Worm (Caenorhabditis elegans) whole organism, L1 larva: Measurements from ENCODE around the gene msp-38.

Source experiments
- C04F5.9 ChIP-seq: sonication (generic microtip); optimal IDR thresholded peaks from 2 replicates; lab custom pipeline; 2016; ENCODE audit warnings: missing genetic modification characterization, missing compliant biosample characterization
- C16A3.4 ChIP-seq: fragments of 150-350 bp; optimal IDR thresholded peaks from 2 replicates; lab custom pipeline; 2014; ENCODE audit warnings: missing biosample characterization, missing genetic modification characterization
- C34B4.2 ChIP-seq: sonication (generic microtip); optimal IDR thresholded peaks from 2 replicates; lab custom pipeline; 2017; ENCODE audit warnings: mild to moderate bottlenecking, missing genetic modification characterization, missing compliant biosample characterization
- F16B12.6 ChIP-seq: fragments of 150-350 bp; optimal IDR thresholded peaks from 2 replicates; lab custom pipeline; 2014; ENCODE audit warnings: missing biosample characterization, missing genetic modification characterization
- Y116A8C.19 ChIP-seq: sonication (generic microtip); optimal IDR thresholded peaks from 2 replicates; lab custom pipeline; 2016; ENCODE audit warnings: missing compliant biosample characterization, missing genetic modification characterization, borderline replicate concordance
- aly-2 ChIP-seq: fragments of 150-350 bp; optimal IDR thresholded peaks from 2 replicates; lab custom pipeline; 2014; ENCODE audit warnings: missing biosample characterization, missing genetic modification characterization
- ceh-63 ChIP-seq: fragments of 200-800 bp; sonication (Bioruptor generic); optimal IDR thresholded peaks from 2 replicates; lab custom pipeline; 2018; ENCODE audit warnings: mild to moderate bottlenecking, missing genetic modification characterization, missing compliant biosample characterization
- ceh-88 ChIP-seq: fragments of 200-800 bp; sonication (Bioruptor generic); IDR thresholded peaks from 2 replicates; pipeline ENCODE4 v1.3.6; 2022; ENCODE audit warnings: missing genetic modification characterization, missing compliant biosample characterization
- ces-1 ChIP-seq: fragments of 150-350 bp; optimal IDR thresholded peaks from 2 replicates; lab custom pipeline; 2014; ENCODE audit warnings: missing biosample characterization, missing genetic modification reagents, missing genetic modification characterization
- dsc-1 ChIP-seq: sonication (generic microtip); optimal IDR thresholded peaks from 2 replicates; lab custom pipeline; 2016; ENCODE audit warnings: mild to moderate bottlenecking, missing genetic modification characterization, missing compliant biosample characterization
- efl-3 ChIP-seq: fragments of 200-800 bp; sonication (Bioruptor generic); optimal IDR thresholded peaks from 2 replicates; lab custom pipeline; 2018; ENCODE audit warnings: mild to moderate bottlenecking, missing genetic modification characterization, missing compliant biosample characterization
- egl-13 ChIP-seq: sonication (generic microtip); optimal IDR thresholded peaks from 2 replicates; lab custom pipeline; 2016; ENCODE audit warnings: missing genotype, missing genetic modification reagents, missing genetic modification characterization, missing compliant biosample characterization
- egl-27 ChIP-seq, 2 experiments: fragments of 150-350 bp in 1 of 2; sonication (generic microtip); optimal IDR thresholded peaks; 3 replicates each; lab custom pipeline; 2017 to 2018; ENCODE audit warnings: missing biosample characterization in 2 of 2, missing genetic modification characterization in 2 of 2, missing genetic modification reagents in 2 of 2
- elt-2 ChIP-seq: sonication (generic microtip); optimal IDR thresholded peaks from 2 replicates; lab custom pipeline; 2016; ENCODE audit warnings: missing genetic modification characterization, mild to moderate bottlenecking, inconsistent platforms, missing compliant biosample characterization, missing genetic modification reagents
- ets-5 ChIP-seq: fragments of 200-800 bp; sonication (Bioruptor generic); IDR thresholded peaks from 2 replicates; pipeline ENCODE4 v1.3.6; 2022; ENCODE audit warnings: missing genetic modification characterization, missing compliant biosample characterization
- fkh-10 ChIP-seq: sonication (generic microtip); optimal IDR thresholded peaks from 2 replicates; lab custom pipeline; 2017; ENCODE audit warnings: missing biosample characterization, missing genetic modification reagents, missing genetic modification characterization
- fkh-4 ChIP-seq: sonication (generic microtip); optimal IDR thresholded peaks from 2 replicates; lab custom pipeline; 2016; ENCODE audit warnings: missing compliant biosample characterization, missing genetic modification characterization, borderline replicate concordance
- fkh-8 ChIP-seq: sonication (generic microtip); optimal IDR thresholded peaks from 2 replicates; lab custom pipeline; 2016; ENCODE audit warnings: mild to moderate bottlenecking, missing genetic modification characterization, missing compliant biosample characterization
- fos-1 ChIP-seq: fragments of 150-350 bp; optimal IDR thresholded peaks from 2 replicates; lab custom pipeline; 2014; ENCODE audit warnings: missing biosample characterization, missing genetic modification characterization
- hlh-17 ChIP-seq: fragments of 200-800 bp; sonication (Bioruptor generic); optimal IDR thresholded peaks from 2 replicates; lab custom pipeline; 2018; ENCODE audit warnings: missing genetic modification characterization, mild to moderate bottlenecking, missing compliant biosample characterization, moderate library complexity, borderline replicate concordance
- hpl-2 ChIP-seq: fragments of 150-350 bp; optimal IDR thresholded peaks from 2 replicates; lab custom pipeline; 2014; ENCODE audit warnings: missing biosample characterization, missing genetic modification reagents, missing genetic modification characterization
- lin-15B ChIP-seq: fragments of 150-350 bp; sonication (generic microtip); optimal IDR thresholded peaks from 3 replicates; lab custom pipeline; 2014; ENCODE audit warnings: missing biosample characterization, missing genetic modification characterization
- mab-9 ChIP-seq: fragments of 200-800 bp; sonication (Bioruptor generic); IDR thresholded peaks from 2 replicates; pipeline ENCODE4 v1.3.6; 2022; ENCODE audit warnings: missing genetic modification reagents, missing genetic modification characterization, missing compliant biosample characterization
- mdl-1 ChIP-seq, 2 experiments: fragments of 150-350 bp; optimal IDR thresholded peaks; 2 replicates each; lab custom pipeline; 2014 to 2017; ENCODE audit warnings: missing biosample characterization in 2 of 2, missing genetic modification characterization in 2 of 2, inconsistent platforms in 1 of 2
- nhr-12 ChIP-seq: sonication (generic microtip); optimal IDR thresholded peaks from 2 replicates; lab custom pipeline; 2017; ENCODE audit warnings: missing biosample characterization, missing genetic modification characterization
- nhr-20 ChIP-seq: sonication (generic microtip); optimal IDR thresholded peaks from 2 replicates; lab custom pipeline; 2016; ENCODE audit warnings: mild to moderate bottlenecking, missing genetic modification characterization, missing compliant biosample characterization
- nhr-237 ChIP-seq: fragments of 150-350 bp; optimal IDR thresholded peaks from 2 replicates; lab custom pipeline; 2014; ENCODE audit warnings: missing biosample characterization, missing genetic modification characterization
- nhr-71 ChIP-seq: sonication (generic microtip); optimal IDR thresholded peaks from 2 replicates; lab custom pipeline; 2016; ENCODE audit warnings: mild to moderate bottlenecking, missing genetic modification characterization, moderate library complexity, missing compliant biosample characterization
- nhr-84 ChIP-seq: sonication (generic microtip); optimal IDR thresholded peaks from 2 replicates; lab custom pipeline; 2017; ENCODE audit warnings: missing biosample characterization, missing genetic modification characterization
- nhr-85 ChIP-seq: sonication (generic microtip); peaks from one replicate; lab custom pipeline; 2016; ENCODE audit warnings: missing genetic modification characterization, inconsistent platforms, missing compliant biosample characterization
- nhr-90 ChIP-seq: sonication (generic microtip); optimal IDR thresholded peaks from 2 replicates; lab custom pipeline; 2016; ENCODE audit warnings: mild to moderate bottlenecking, missing genetic modification characterization, missing compliant biosample characterization; ENCODE audit not compliant: poor library complexity
- pax-3 ChIP-seq: fragments of 200-800 bp; sonication (Bioruptor generic); optimal IDR thresholded peaks from 2 replicates; lab custom pipeline; 2018; ENCODE audit warnings: mild to moderate bottlenecking, missing genetic modification characterization, moderate library complexity, missing compliant biosample characterization
- snpc-4 ChIP-seq: fragments of 150-350 bp; optimal IDR thresholded peaks from 2 replicates; lab custom pipeline; 2014; ENCODE audit warnings: missing biosample characterization, missing genetic modification characterization
- sup-37 ChIP-seq: fragments of 200-800 bp; sonication (Bioruptor generic); optimal IDR thresholded peaks from 2 replicates; lab custom pipeline; 2018; ENCODE audit warnings: mild to moderate bottlenecking, missing genetic modification characterization, missing compliant biosample characterization
- unc-30 ChIP-seq: sonication (generic microtip); optimal IDR thresholded peaks from 2 replicates; lab custom pipeline; 2017; ENCODE audit warnings: missing biosample characterization, missing genetic modification characterization
- unc-62 ChIP-seq: fragments of 150-350 bp; optimal IDR thresholded peaks from 2 replicates; lab custom pipeline; 2014; ENCODE audit warnings: missing biosample characterization, missing genetic modification reagents, missing genetic modification characterization
- unc-98 ChIP-seq: fragments of 200-800 bp; sonication (Bioruptor generic); IDR thresholded peaks from 2 replicates; pipeline ENCODE4 v1.3.6; 2022; ENCODE audit warnings: missing genetic modification characterization, missing compliant biosample characterization
- vab-15 ChIP-seq: sonication (generic microtip); optimal IDR thresholded peaks from 2 replicates; lab custom pipeline; 2017; ENCODE audit warnings: missing genotype, mild to moderate bottlenecking, missing genetic modification characterization, missing compliant biosample characterization
- zag-1 ChIP-seq: fragments of 150-350 bp; optimal IDR thresholded peaks from 2 replicates; lab custom pipeline; 2014; ENCODE audit warnings: missing biosample characterization, missing genetic modification characterization

Gene msp-38

DNA sequence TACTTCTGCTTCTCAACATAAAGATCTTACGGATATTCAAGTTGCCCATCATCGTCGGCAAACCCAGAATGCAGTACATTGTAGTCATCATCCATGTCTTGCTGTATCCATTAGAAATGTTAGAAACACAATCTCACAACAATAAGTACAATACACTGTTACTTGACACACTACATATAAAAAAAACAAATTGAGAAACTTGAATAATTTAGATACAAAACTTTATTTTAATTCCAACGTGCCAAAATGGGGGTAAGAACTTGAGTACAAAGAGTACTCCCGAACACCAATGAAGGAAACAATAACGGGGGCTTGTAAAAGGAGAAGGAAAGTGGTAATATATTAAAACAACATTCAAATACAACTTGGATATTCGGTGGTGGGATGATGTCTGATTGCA, 17.0 kb downstream of the msp-38 start, which contains the start of gene ctf-18:
TSS of gene ctf-18 (minus strand) at position 101 of the 400 bp plus-strand sequence.
- TF ChIP-seq snpc-4 (tag; lab: Kevin White, UChicago) (no peak), F16B12.6 (tag; lab: Kevin White, UChicago) (no peak), Y116A8C.19 (tag; lab: Kevin White, UChicago) (no peak), dsc-1 (tag; lab: Kevin White, UChicago) (no peak), pax-3 (tag; lab: Kevin White, UChicago) (no peak), hpl-2 (GFP tag; lab: Kevin White, UChicago) (no peak), unc-62 (GFP tag; lab: Kevin White, UChicago) (no peak), fkh-4 (no peak), ceh-88 (no peak), mdl-1 (tag; optimal IDR thresholded peaks at IDR 0.05; lab: Kevin White, UChicago) (no peak), nhr-20 (no peak)

DNA sequence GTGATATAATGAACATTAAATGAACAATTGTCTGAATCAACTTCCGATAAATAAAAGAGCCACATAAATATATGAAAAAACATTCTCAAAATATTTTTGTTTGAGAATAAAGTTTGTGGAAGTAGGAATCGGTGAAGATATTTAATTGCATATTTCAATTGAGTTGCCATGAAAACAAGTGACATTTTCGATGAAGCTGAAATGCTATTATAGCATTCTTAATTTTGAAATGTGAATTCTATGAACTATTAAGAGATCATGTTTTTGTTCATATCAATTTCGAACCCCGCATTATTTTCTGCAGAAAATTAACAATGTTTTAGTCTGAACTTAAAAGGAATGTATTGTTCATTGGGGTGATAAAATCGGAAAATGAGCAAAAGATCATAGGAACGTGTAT, 21.3 kb downstream of the msp-38 start, which contains the start of gene irld-21:
TSS of gene irld-21 (minus strand) at position 101 of the 400 bp plus-strand sequence.
- TF ChIP-seq mdl-1 (tag; optimal IDR thresholded peaks at IDR 0.05; lab: Kevin White, UChicago): no peak
- TF ChIP-seq C04F5.9: no peak
- no peak for TF ChIP-seq fkh-10 (GFP tag; lab: Kevin White, UChicago)
- TF ChIP-seq egl-13 (tag; lab: Kevin White, UChicago): no peak
- no peak for TF ChIP-seq unc-98
- no peak for TF ChIP-seq hlh-17
- TF ChIP-seq fkh-8 (tag; lab: Kevin White, UChicago): no peak

DNA sequence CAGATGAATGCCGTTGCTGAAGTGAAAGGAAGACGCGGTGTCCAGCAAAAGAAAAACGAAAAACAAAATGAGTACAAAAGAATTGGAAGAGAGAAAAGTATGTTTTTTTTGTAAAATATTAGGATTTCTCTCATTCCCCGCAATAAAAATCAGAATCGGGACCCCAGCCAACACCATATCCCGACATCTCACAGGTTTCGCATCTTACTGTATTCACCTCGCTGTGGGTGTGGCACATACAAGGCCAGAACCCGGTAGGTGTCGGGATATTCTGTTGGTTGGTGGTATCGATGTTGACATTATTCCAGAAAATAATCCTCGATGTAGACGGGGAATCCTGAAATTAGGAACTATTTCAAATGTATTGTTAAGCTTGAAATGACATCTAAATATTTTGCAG, 26.8 kb downstream of the msp-38 start:
- TF ChIP-seq nhr-71 (tag; lab: Kevin White, UChicago): no peak
- TF ChIP-seq ets-5: no peak
- TF ChIP-seq lin-15B (tag; lab: Kevin White, UChicago): no peak
- no peak for TF ChIP-seq elt-2
- TF ChIP-seq nhr-237 (tag; lab: Kevin White, UChicago): no peak
- no peak for TF ChIP-seq zag-1 (tag; lab: Kevin White, UChicago)

DNA sequence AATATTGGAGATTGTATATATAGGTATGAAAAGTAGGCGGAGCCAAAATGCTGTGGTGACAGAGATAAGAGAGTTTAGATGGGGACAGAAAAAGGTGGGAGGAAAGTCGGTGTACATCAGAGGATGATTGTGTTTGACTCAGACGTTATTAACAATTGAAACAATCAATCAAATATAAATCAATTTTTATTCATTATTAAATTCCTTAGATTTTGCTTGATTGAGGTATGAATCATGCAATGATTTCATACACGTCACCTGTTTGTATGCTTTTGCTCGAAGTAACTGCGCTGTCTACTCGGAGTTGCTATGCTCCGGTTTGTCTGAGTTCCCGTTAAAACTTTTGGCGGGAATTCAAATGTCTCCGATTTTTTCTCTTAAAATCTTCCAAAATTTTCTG, 28.4 kb downstream of the msp-38 start, which contains the start of gene C04G2.10:
TSS of gene C04G2.10 (plus strand) at position 301 of the 400 bp plus-strand sequence.
- TF ChIP-seq nhr-12 (no peak), unc-30 (no peak), fkh-4 (no peak), C34B4.2 (tag; lab: Kevin White, UChicago) (no peak), mab-9 (GFP tag; lab: Robert Waterston, UW) (no peak)

DNA sequence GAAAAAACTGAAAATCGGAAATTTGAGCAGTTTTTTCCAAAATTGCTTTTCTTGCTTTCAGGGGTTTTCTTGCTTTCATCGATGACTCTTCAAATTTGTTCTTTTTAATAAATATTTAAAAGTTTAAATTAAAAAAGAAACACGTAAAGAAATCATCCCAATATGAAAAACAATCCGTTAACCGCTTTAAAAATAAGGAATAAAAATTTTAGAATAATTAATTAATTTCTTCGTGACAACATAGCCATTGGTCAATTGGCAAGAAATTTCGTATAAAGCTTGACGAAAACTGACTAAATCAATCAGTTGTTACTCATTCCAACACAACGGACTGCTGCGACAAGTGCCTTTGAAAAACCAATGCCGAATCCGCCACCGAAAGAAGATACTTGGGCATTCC, 31.0 kb downstream of the msp-38 start, which contains the start of gene nsph-3.2:
TSS of gene nsph-3.2 (plus strand) at position 301 of the 400 bp plus-strand sequence.
- TF ChIP-seq fos-1 (tag; lab: Kevin White, UChicago) (no peak), ceh-63 (GFP tag; lab: Kevin White, UChicago) (no peak), ces-1 (GFP tag; lab: Kevin White, UChicago) (no peak), aly-2 (tag; lab: Kevin White, UChicago) (no peak), C16A3.4 (tag; lab: Kevin White, UChicago) (no peak), nhr-85 (tag; lab: Kevin White, UChicago) (no peak), nhr-84 (no peak)

DNA sequence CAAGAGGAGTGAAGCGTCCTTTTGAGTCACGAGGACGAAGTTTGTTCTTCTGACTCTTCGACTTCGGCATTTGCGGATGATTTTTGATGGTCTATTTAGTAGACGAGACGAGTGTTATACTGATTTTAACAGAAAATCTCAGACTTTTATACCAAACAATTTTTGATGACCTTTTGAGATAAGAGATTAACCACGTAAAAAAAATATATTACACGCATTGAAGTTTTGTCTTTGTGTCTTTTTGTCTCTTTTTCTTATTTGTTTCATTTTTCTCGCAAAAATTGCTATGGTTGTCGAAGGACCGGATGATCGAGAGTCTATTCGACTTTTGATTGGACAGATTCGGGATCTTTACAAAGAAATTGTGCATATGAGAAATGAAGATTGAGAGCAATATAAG, 32.1 kb downstream of the msp-38 start, which contains the start of gene spch-1:
TSS of gene spch-1 (minus strand) at position 101 of the 400 bp plus-strand sequence.
- TF ChIP-seq nhr-90 (tag; lab: Kevin White, UChicago): no peak
- TF ChIP-seq egl-27 (tag; optimal IDR thresholded peaks at IDR 0.05; lab: Kevin White, UChicago): no peak
- TF ChIP-seq hlh-17: no peak
- TF ChIP-seq vab-15 (tag; lab: Kevin White, UChicago): no peak
- no peak for TF ChIP-seq mab-9 (GFP tag; lab: Robert Waterston, UW)
- no peak for TF ChIP-seq efl-3 (GFP tag; lab: Kevin White, UChicago)
- no peak for TF ChIP-seq C16A3.4 (tag; lab: Kevin White, UChicago)
- no peak for TF ChIP-seq sup-37 (GFP tag; lab: Kevin White, UChicago)
- no peak for TF ChIP-seq aly-2 (tag; lab: Kevin White, UChicago)
- TF ChIP-seq pax-3 (tag; lab: Kevin White, UChicago): no peak
- TF ChIP-seq dsc-1 (tag; lab: Kevin White, UChicago): no peak
- TF ChIP-seq snpc-4 (tag; lab: Kevin White, UChicago): no peak
